Fruit fly (Drosophila melanogaster): ENCODE data around the gene ATPsynbetaL.

The ATPsynbetaL gene

DNA sequence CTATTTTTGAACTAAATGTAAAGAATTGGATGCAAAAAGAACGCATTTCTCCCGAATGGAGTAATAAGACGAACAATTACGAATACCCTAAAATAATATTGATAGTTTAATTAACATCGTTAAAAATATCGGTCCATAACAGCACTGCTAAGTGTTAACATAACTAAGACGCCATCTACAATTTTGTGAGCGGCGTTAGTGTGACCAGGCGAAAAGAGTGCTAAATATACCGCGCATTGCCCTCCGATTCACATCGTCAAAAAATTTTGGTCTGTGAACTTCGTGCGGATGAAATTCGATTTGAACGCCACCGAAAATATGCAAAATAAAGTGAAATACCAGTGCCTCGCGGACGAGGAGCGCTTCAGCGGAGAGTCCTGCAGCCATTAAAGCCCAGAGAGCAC is 45.9 kb upstream of the ATPsynbetaL start, which contains the start of gene Mbs:
Gene Mbs, plus strand, starts transcription at position 241 of the 404 bp plus-strand sequence.
- peak; percentile 24 for TF ChIP-seq CG1620 (GFP tag; optimal IDR thresholded peaks at IDR 0.05)
- TF ChIP-seq CG12768 (GFP tag; optimal IDR thresholded peaks at IDR 0.05), result no peak
- TF ChIP-seq cic (GFP tag; optimal IDR thresholded peaks at IDR 0.05), result no peak
- peak; percentile 38 for TF ChIP-seq CG7101 (tag; optimal IDR thresholded peaks at IDR 0.05)
- no peak for TF ChIP-seq Clk (GFP tag; optimal IDR thresholded peaks at IDR 0.05)
- TF ChIP-seq bab1 (GFP tag; optimal IDR thresholded peaks at IDR 0.05), result peak; percentile 33
- TF ChIP-seq CG11617 (GFP tag; optimal IDR thresholded peaks at IDR 0.05), result no peak
- TF ChIP-seq cnc (optimal IDR thresholded peaks at IDR 0.05), result no peak
- TF ChIP-seq CG14711 (tag; optimal IDR thresholded peaks at IDR 0.05), result peak; percentile 27
- no peak for TF ChIP-seq Crg-1 (GFP tag; optimal IDR thresholded peaks at IDR 0.05)
- peak; percentile 29 for TF ChIP-seq Mnt (GFP tag; optimal IDR thresholded peaks at IDR 0.05)
- peak; percentile 29 for TF ChIP-seq toe (GFP tag; optimal IDR thresholded peaks at IDR 0.05)
- no peak for TF ChIP-seq CG7045 (GFP tag; optimal IDR thresholded peaks at IDR 0.05)
- peak; percentile 60 for TF ChIP-seq kay (GFP tag; ENCODE audit: borderline replicate concordance)
- peak; percentile 56 for TF ChIP-seq Hr96 (GFP tag; optimal IDR thresholded peaks at IDR 0.05)
- no peak for TF ChIP-seq ovo (GFP tag; optimal IDR thresholded peaks at IDR 0.05)
- TF ChIP-seq CG5204 (GFP tag; optimal IDR thresholded peaks at IDR 0.05), result peak; percentile 22
- TF ChIP-seq tj (GFP tag; optimal IDR thresholded peaks at IDR 0.05), result no peak
- no peak for TF ChIP-seq CG33017 (tag; optimal IDR thresholded peaks at IDR 0.05)
- no peak for TF ChIP-seq pad (GFP tag; optimal IDR thresholded peaks at IDR 0.05)

dm6 chr3L:16052145-16053025 is 45.2 kb upstream of the ATPsynbetaL start:
- TF ChIP-seq tj (GFP tag; optimal IDR thresholded peaks at IDR 0.05) (peak; percentile 17), CG11617 (GFP tag; optimal IDR thresholded peaks at IDR 0.05) (no peak), CG7101 (tag; optimal IDR thresholded peaks at IDR 0.05) (no peak), Crg-1 (GFP tag; optimal IDR thresholded peaks at IDR 0.05) (no peak), cic (GFP tag; optimal IDR thresholded peaks at IDR 0.05) (peak; percentile 63), CG12768 (GFP tag; optimal IDR thresholded peaks at IDR 0.05) (peak; percentile 94), kay (GFP tag; ENCODE audit: borderline replicate concordance) (peak; percentile 42)

DNA sequence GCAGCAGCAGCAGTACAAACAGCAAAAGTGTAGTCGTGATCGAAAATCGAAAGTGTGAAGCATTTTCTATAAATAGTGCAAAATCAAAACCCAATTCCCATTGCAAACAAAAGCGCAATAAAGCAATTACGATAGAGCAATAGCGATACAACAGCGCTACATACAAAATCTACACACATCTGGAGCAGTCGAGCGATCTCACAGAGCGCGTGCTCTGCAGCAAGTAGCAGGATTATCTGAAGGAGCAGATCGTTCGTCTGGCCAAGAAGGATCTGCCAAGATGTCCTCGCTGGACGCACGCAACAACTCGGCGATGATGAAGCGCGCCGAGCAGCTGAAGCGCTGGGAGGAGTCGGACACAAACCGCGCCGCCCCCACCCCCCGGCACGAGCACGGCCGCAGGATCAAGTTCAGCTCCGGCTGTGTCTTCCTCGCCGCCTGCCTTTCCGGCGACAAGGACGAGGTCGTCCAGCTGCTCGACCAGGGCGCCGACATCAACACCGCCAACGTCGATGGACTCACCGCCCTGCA is 44.5 kb upstream of the ATPsynbetaL start:
- TF ChIP-seq Clk (GFP tag; optimal IDR thresholded peaks at IDR 0.05), result no peak

dm6 chr3L:16054095-16054494 is 43.5 kb upstream of the ATPsynbetaL start:
- no peak for TF ChIP-seq bab1 (GFP tag; optimal IDR thresholded peaks at IDR 0.05)
- TF ChIP-seq Clk (GFP tag; optimal IDR thresholded peaks at IDR 0.05), result no peak
- TF ChIP-seq CG12768 (GFP tag; optimal IDR thresholded peaks at IDR 0.05), result peak; percentile 38
- no peak for TF ChIP-seq cic (GFP tag; optimal IDR thresholded peaks at IDR 0.05)
- no peak for TF ChIP-seq CG5204 (GFP tag; optimal IDR thresholded peaks at IDR 0.05)
- no peak for TF ChIP-seq Hr96 (GFP tag; optimal IDR thresholded peaks at IDR 0.05)
- peak; percentile 2 for TF ChIP-seq CG14711 (tag; optimal IDR thresholded peaks at IDR 0.05)
- TF ChIP-seq toe (GFP tag; optimal IDR thresholded peaks at IDR 0.05), result no peak
- TF ChIP-seq Mnt (GFP tag; optimal IDR thresholded peaks at IDR 0.05), result no peak
- TF ChIP-seq CG11617 (GFP tag; optimal IDR thresholded peaks at IDR 0.05), result no peak
- TF ChIP-seq pad (GFP tag; optimal IDR thresholded peaks at IDR 0.05), result no peak

dm6 chr3L:16056101-16056891 is 41.3 kb upstream of the ATPsynbetaL start:
- TF ChIP-seq ovo (GFP tag; optimal IDR thresholded peaks at IDR 0.05), result no peak
- TF ChIP-seq CG7101 (tag; optimal IDR thresholded peaks at IDR 0.05), result no peak
- no peak for TF ChIP-seq CG12768 (GFP tag; optimal IDR thresholded peaks at IDR 0.05)
- no peak for TF ChIP-seq pad (GFP tag; optimal IDR thresholded peaks at IDR 0.05)
- TF ChIP-seq kay (GFP tag; ENCODE audit: borderline replicate concordance), result peak; percentile 13
- TF ChIP-seq tj (GFP tag; optimal IDR thresholded peaks at IDR 0.05), result no peak
- TF ChIP-seq CG11617 (GFP tag; optimal IDR thresholded peaks at IDR 0.05), result no peak
- no peak for TF ChIP-seq cic (GFP tag; optimal IDR thresholded peaks at IDR 0.05)

DNA sequence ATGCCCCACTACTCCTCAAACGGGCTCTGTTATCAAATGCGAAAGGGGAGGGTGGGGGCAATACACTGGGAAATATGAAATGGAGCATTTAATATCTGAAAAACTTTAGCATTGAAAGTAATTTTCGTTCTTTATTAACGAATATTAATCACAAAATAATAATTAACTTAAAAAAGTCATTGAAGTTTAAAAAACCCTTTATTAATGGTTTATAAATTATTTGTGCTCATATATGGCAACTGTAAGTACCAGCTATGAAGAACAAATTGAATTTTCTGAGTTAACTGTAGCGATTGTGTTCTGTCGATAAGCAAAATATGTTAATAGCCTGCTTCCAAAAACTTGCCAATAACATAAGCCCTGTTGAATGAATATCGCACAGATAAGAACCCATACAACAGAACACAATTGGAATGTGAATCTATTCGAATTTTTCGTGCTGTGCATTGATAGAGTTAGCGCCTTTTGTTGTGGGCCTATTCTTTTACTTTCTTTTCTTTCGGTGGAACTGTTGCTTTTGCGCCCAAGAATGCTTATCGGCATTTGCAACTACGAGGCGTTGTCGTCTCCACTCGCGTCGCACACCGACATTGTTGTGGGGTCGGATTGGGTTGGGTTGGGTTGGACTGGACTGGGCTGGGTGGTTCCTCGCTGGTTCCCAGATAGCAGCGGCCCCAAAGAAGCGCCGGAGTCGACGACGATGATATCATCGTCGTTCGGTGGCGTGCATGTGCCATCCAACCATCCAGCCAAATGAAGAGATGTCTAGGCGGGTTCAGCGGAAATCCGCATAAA is 36.6 kb upstream of the ATPsynbetaL start:
- TF ChIP-seq tj (GFP tag; optimal IDR thresholded peaks at IDR 0.05) (no peak), cnc (optimal IDR thresholded peaks at IDR 0.05) (no peak), Hr96 (GFP tag; optimal IDR thresholded peaks at IDR 0.05) (no peak), CG11617 (GFP tag; optimal IDR thresholded peaks at IDR 0.05) (peak; percentile 1), CG12768 (GFP tag; optimal IDR thresholded peaks at IDR 0.05) (peak; percentile 3), Mnt (GFP tag; optimal IDR thresholded peaks at IDR 0.05) (no peak)

Data from whole organism, adult.